Worm (Caenorhabditis elegans) whole organism, young adult: ENCODE measurements around the gene mip-2.

Experiments used
- B0336.3 ChIP-seq: fragments of 200-800 bp; sonication (Bioruptor generic); IDR thresholded peaks from 2 replicates; pipeline ENCODE4 v1.3.6; 2022; ENCODE audit warnings: missing genetic modification characterization, missing compliant biosample characterization
- D2030.7 ChIP-seq: fragments of 200-800 bp; sonication (Bioruptor generic); IDR thresholded peaks from 2 replicates; pipeline ENCODE4 v1.3.6; 2022; ENCODE audit warnings: missing genetic modification reagents, missing genetic modification characterization, missing compliant biosample characterization
- F10E7.11 ChIP-seq: sonication (generic microtip); optimal IDR thresholded peaks from 2 replicates; lab custom pipeline; 2017; ENCODE audit warnings: mild to moderate bottlenecking, missing genetic modification characterization, moderate library complexity, missing compliant biosample characterization
- F57A8.1 ChIP-seq: fragments of 200-800 bp; sonication (Bioruptor generic); optimal IDR thresholded peaks from 2 replicates; lab custom pipeline; 2018; ENCODE audit warnings: mild to moderate bottlenecking, missing genetic modification characterization, moderate library complexity, missing compliant biosample characterization
- K12H6.12 ChIP-seq: fragments of 200-800 bp; sonication (Bioruptor generic); optimal IDR thresholded peaks from 2 replicates; lab custom pipeline; 2018; ENCODE audit warnings: mild to moderate bottlenecking, missing genetic modification characterization, missing compliant biosample characterization
- T26A5.8 ChIP-seq: sonication (generic microtip); optimal IDR thresholded peaks from 2 replicates; lab custom pipeline; 2016; ENCODE audit warnings: missing genetic modification characterization, missing compliant biosample characterization
- bed-2 ChIP-seq: fragments of 200-800 bp; sonication (Bioruptor generic); IDR thresholded peaks from 2 replicates; pipeline ENCODE4 v1.3.6; 2022; ENCODE audit warnings: missing genetic modification reagents, missing genetic modification characterization, missing compliant biosample characterization
- cebp-2 ChIP-seq: fragments of 200-800 bp; sonication (Bioruptor generic); IDR thresholded peaks from 2 replicates; pipeline ENCODE4 v1.3.6; 2022; ENCODE audit warnings: missing genetic modification characterization, missing compliant biosample characterization
- ceh-27 ChIP-seq: fragments of 200-800 bp; sonication (Bioruptor generic); optimal IDR thresholded peaks from 2 replicates; lab custom pipeline; 2018; ENCODE audit warnings: mild to moderate bottlenecking, missing genetic modification characterization, moderate library complexity, missing compliant biosample characterization
- ceh-40 ChIP-seq: fragments of 200-800 bp; sonication (Bioruptor generic); IDR thresholded peaks from 2 replicates; pipeline ENCODE4 v1.3.6; 2022; ENCODE audit warnings: missing genetic modification characterization, missing compliant biosample characterization
- dpl-1 ChIP-seq: fragments of 150-350 bp; optimal IDR thresholded peaks from 2 replicates; lab custom pipeline; 2014; ENCODE audit warnings: missing biosample characterization, missing genetic modification reagents, missing genetic modification characterization
- efl-1 ChIP-seq: fragments of 150-350 bp; optimal IDR thresholded peaks from 2 replicates; lab custom pipeline; 2014; ENCODE audit warnings: missing biosample characterization, missing genetic modification reagents, missing genetic modification characterization
- egrh-3 ChIP-seq: fragments of 200-800 bp; sonication (Bioruptor generic); IDR thresholded peaks from 2 replicates; pipeline ENCODE4 v1.3.6; 2022; ENCODE audit warnings: missing genetic modification reagents, missing genetic modification characterization, missing compliant biosample characterization
- gei-17 ChIP-seq: fragments of 200-800 bp; sonication (Bioruptor generic); optimal IDR thresholded peaks from 2 replicates; lab custom pipeline; 2018; ENCODE audit warnings: mild to moderate bottlenecking, missing genetic modification characterization, missing compliant biosample characterization
- him-1 ChIP-seq: sonication (generic microtip); optimal IDR thresholded peaks from 2 replicates; lab custom pipeline; 2016; ENCODE audit warnings: missing genotype, missing genetic modification reagents, missing genetic modification characterization, missing compliant biosample characterization
- hlh-12 ChIP-seq: sonication (generic microtip); optimal IDR thresholded peaks from 2 replicates; lab custom pipeline; 2016; ENCODE audit warnings: missing genetic modification characterization, missing compliant biosample characterization
- hmg-1.2 ChIP-seq: fragments of 200-800 bp; sonication (Bioruptor generic); IDR thresholded peaks from 2 replicates; pipeline ENCODE4 v1.3.6; 2022; ENCODE audit warnings: missing genetic modification reagents, missing genetic modification characterization, missing compliant biosample characterization
- hsf-1 ChIP-seq: fragments of 200-800 bp; sonication (Bioruptor generic); IDR thresholded peaks from 2 replicates; pipeline ENCODE4 v1.3.6; 2022; ENCODE audit warnings: missing genetic modification reagents, missing genetic modification characterization, missing compliant biosample characterization
- let-526 ChIP-seq: fragments of 200-800 bp; sonication (Bioruptor generic); IDR thresholded peaks from 2 replicates; pipeline ENCODE4 v1.3.6; 2022; ENCODE audit warnings: missing genetic modification reagents, missing genetic modification characterization, missing compliant biosample characterization
- lir-1 ChIP-seq: fragments of 200-800 bp; sonication (Bioruptor generic); conservative IDR thresholded peaks from 2 replicates; pipeline ENCODE4 v1.3.6; 2022; ENCODE audit warnings: missing genetic modification reagents, missing genetic modification characterization, missing compliant biosample characterization
- mel-28 ChIP-seq: sonication (generic microtip); optimal IDR thresholded peaks from 2 replicates; lab custom pipeline; 2016; ENCODE audit warnings: borderline replicate concordance, mild to moderate bottlenecking, missing genetic modification characterization, missing compliant biosample characterization
- mxl-1 ChIP-seq: sonication (generic microtip); optimal IDR thresholded peaks from 2 replicates; lab custom pipeline; 2016; ENCODE audit warnings: missing genetic modification characterization, missing compliant biosample characterization
- nfya-1 ChIP-seq: sonication (generic microtip); optimal IDR thresholded peaks from 2 replicates; lab custom pipeline; 2017; ENCODE audit warnings: antibody characterized with exemption, missing compliant biosample characterization, missing genetic modification characterization, borderline replicate concordance; ENCODE audit not compliant: insufficient read depth
- nhr-120 ChIP-seq: fragments of 200-800 bp; sonication (Bioruptor generic); IDR thresholded peaks from 2 replicates; pipeline ENCODE4 v1.3.6; 2022; ENCODE audit warnings: missing genetic modification characterization, missing compliant biosample characterization
- repo-1 ChIP-seq: sonication (generic microtip); optimal IDR thresholded peaks from 2 replicates; lab custom pipeline; 2017; ENCODE audit warnings: mild to moderate bottlenecking, missing genetic modification characterization, missing compliant biosample characterization
- tlf-1 ChIP-seq: fragments of 200-800 bp; sonication (Bioruptor generic); optimal IDR thresholded peaks from 2 replicates; lab custom pipeline; 2018; ENCODE audit warnings: mild to moderate bottlenecking, missing genetic modification characterization, missing compliant biosample characterization
- xnd-1 ChIP-seq: sonication (generic microtip); optimal IDR thresholded peaks from 2 replicates; lab custom pipeline; 2016; ENCODE audit warnings: missing genotype, missing genetic modification reagents, missing genetic modification characterization, missing compliant biosample characterization
- ztf-28 ChIP-seq: fragments of 200-800 bp; sonication (Bioruptor generic); IDR thresholded peaks from 2 replicates; pipeline ENCODE4 v1.3.6; 2022; ENCODE audit warnings: missing genetic modification reagents, missing genetic modification characterization, missing compliant biosample characterization

The mip-2 gene

ce11 chrV:13620676-13621075, 51.1 kb downstream of the mip-2 start, which contains the start of gene F53F4.15:
Gene F53F4.15 (plus strand): TSS chrV:13620976.
- TF ChIP-seq xnd-1 (tag; lab: Kevin White, UChicago) (no peak), hsf-1 (GFP tag; lab: Robert Waterston, UW) (no peak), mxl-1 (no peak), nhr-120 (no peak), K12H6.12 (tag; lab: Kevin White, UChicago) (no peak), lir-1 (GFP tag; lab: Robert Waterston, UW) (no peak), bed-2 (GFP tag; lab: Robert Waterston, UW) (no peak), mel-28 (tag; lab: Kevin White, UChicago) (no peak), ceh-40 (GFP tag; lab: Robert Waterston, UW) (no peak), gei-17 (no peak), dpl-1 (GFP tag; lab: Kevin White, UChicago) (no peak), tlf-1 (GFP tag; lab: Kevin White, UChicago) (no peak), hlh-12 (no peak), hmg-1.2 (GFP tag; lab: Robert Waterston, UW) (no peak)

ce11 chrV:13619752-13620151, 52.0 kb downstream of the mip-2 start, which contains the start of gene srd-11:
Gene srd-11 (minus strand): TSS chrV:13619852.
- no peak for TF ChIP-seq ceh-27
- TF ChIP-seq F10E7.11 = no peak
- no peak for TF ChIP-seq T26A5.8 (tag; lab: Kevin White, UChicago)
- TF ChIP-seq gei-17 = no peak
- TF ChIP-seq him-1 (tag; lab: Kevin White, UChicago) = no peak
- TF ChIP-seq dpl-1 (GFP tag; lab: Kevin White, UChicago) = no peak
- no peak for TF ChIP-seq cebp-2 (GFP tag; lab: Robert Waterston, UW)
- TF ChIP-seq egrh-3 (GFP tag; lab: Robert Waterston, UW) = no peak
- TF ChIP-seq repo-1 = no peak
- no peak for TF ChIP-seq nfya-1 (tag; lab: Kevin White, UChicago)
- no peak for TF ChIP-seq D2030.7 (GFP tag; lab: Robert Waterston, UW)
- TF ChIP-seq B0336.3 (GFP tag; lab: Robert Waterston, UW) = no peak
- TF ChIP-seq hlh-12 = no peak
- TF ChIP-seq tlf-1 (GFP tag; lab: Kevin White, UChicago) = no peak
- no peak for TF ChIP-seq ztf-28 (GFP tag; lab: Robert Waterston, UW)
- TF ChIP-seq let-526 = no peak
- no peak for TF ChIP-seq F57A8.1 (GFP tag; lab: Kevin White, UChicago)
- no peak for TF ChIP-seq efl-1 (GFP tag; lab: Kevin White, UChicago)
